Fruit fly (Drosophila melanogaster) whole organism, embryonic: ENCODE measurements around the gene upSET.

Experiments used
- Abd-B ChIP-seq: fragments of 200-800 bp; sonication (Bioruptor generic); optimal IDR thresholded peaks from 2 replicates; lab custom pipeline; 2018; ENCODE audit warnings: missing biosample characterization, mild to moderate bottlenecking, missing genetic modification characterization, moderate library complexity
- Atf6 ChIP-seq: fragments of 200-800 bp; sonication (Bioruptor generic); IDR thresholded peaks from 2 replicates; pipeline ENCODE4 v1.3.6; 2022; ENCODE audit warnings: missing biosample characterization, missing genetic modification characterization
- Bgb ChIP-seq: fragments of 200-800 bp; sonication (Bioruptor generic); IDR thresholded peaks from 2 replicates; pipeline ENCODE4 v1.3.6; 2022; ENCODE audit warnings: missing biosample characterization, missing genetic modification characterization; ENCODE audit not compliant: partially characterized antibody
- CG10274 ChIP-seq: fragments of 200-800 bp; sonication (Bioruptor generic); optimal IDR thresholded peaks from 3 replicates; lab custom pipeline; 2017; ENCODE audit warnings: missing biosample characterization, mild to moderate bottlenecking, missing genetic modification characterization
- CG10366 ChIP-seq: fragments of 200-800 bp; sonication (Bioruptor generic); IDR thresholded peaks from 2 replicates; pipeline ENCODE4 v1.3.6; 2022; ENCODE audit warnings: missing biosample characterization, missing genetic modification characterization
- CG10543 ChIP-seq: fragments of 200-800 bp; sonication (Bioruptor generic); optimal IDR thresholded peaks from 3 replicates; lab custom pipeline; 2017; ENCODE audit warnings: missing biosample characterization, mild to moderate bottlenecking, missing genetic modification characterization, moderate library complexity
- CG11696 ChIP-seq: fragments of 200-800 bp; sonication (Bioruptor generic); IDR thresholded peaks from 2 replicates; pipeline ENCODE4 v1.3.6; 2022; ENCODE audit warnings: missing biosample characterization, missing genetic modification characterization
- CG13424 ChIP-seq: fragments of 200-800 bp; sonication (Bioruptor generic); optimal IDR thresholded peaks from 2 replicates; lab custom pipeline; 2019; ENCODE audit warnings: missing biosample characterization, mild to moderate bottlenecking, missing genetic modification characterization, moderate library complexity
- CG14860 ChIP-seq: fragments of 200-800 bp; sonication (Bioruptor generic); IDR thresholded peaks from 3 replicates; pipeline ENCODE4 v1.3.6; 2022; ENCODE audit warnings: missing biosample characterization, missing genetic modification characterization; ENCODE audit not compliant: partially characterized antibody
- CG17359 ChIP-seq: fragments of 200-800 bp; sonication (Bioruptor generic); optimal IDR thresholded peaks from 3 replicates; lab custom pipeline; 2018; ENCODE audit warnings: missing biosample characterization, mild to moderate bottlenecking, missing genetic modification characterization, moderate library complexity
- CG18262 ChIP-seq: fragments of 200-800 bp; optimal IDR thresholded peaks from 3 replicates; lab custom pipeline; 2019; ENCODE audit warnings: missing biosample characterization, mild to moderate bottlenecking, missing genetic modification characterization, moderate library complexity
- CG2678 ChIP-seq: fragments of 200-800 bp; sonication (Bioruptor generic); optimal IDR thresholded peaks from 3 replicates; lab custom pipeline; 2019; ENCODE audit warnings: missing biosample characterization, mild to moderate bottlenecking, missing genetic modification characterization, moderate library complexity
- CG3281 ChIP-seq: fragments of 200-800 bp; sonication (Bioruptor generic); optimal IDR thresholded peaks from 3 replicates; lab custom pipeline; 2017; ENCODE audit warnings: missing biosample characterization, mild to moderate bottlenecking, missing genetic modification characterization
- CG34224 ChIP-seq: fragments of 200-800 bp; sonication (Bioruptor generic); IDR thresholded peaks from 3 replicates; pipeline ENCODE4 v1.3.6; 2022; ENCODE audit warnings: missing biosample characterization, missing genetic modification characterization; ENCODE audit not compliant: partially characterized antibody
- CG4854 ChIP-seq: fragments of 200-800 bp; sonication (Bioruptor generic); optimal IDR thresholded peaks from 2 replicates; lab custom pipeline; 2016; ENCODE audit warnings: missing biosample characterization, missing genetic modification characterization, inconsistent platforms
- CG5953 ChIP-seq: fragments of 200-800 bp; sonication (Bioruptor generic); IDR thresholded peaks from 2 replicates; pipeline ENCODE4 v1.3.6; 2022; ENCODE audit warnings: missing biosample characterization, missing genetic modification characterization
- CG6254 ChIP-seq: fragments of 200-800 bp; sonication (Bioruptor generic); optimal IDR thresholded peaks from 3 replicates; lab custom pipeline; 2017; ENCODE audit warnings: mild to moderate bottlenecking, missing biosample characterization, missing genetic modification reagents, missing genetic modification characterization
- CG9932 ChIP-seq: fragments of 200-800 bp; sonication (Bioruptor generic); IDR thresholded peaks from 2 replicates; pipeline ENCODE4 v1.3.6; 2022; ENCODE audit warnings: missing biosample characterization, missing genetic modification characterization
- Dll ChIP-seq: fragments of 200-800 bp; sonication (Bioruptor generic); IDR thresholded peaks from 4 replicates; pipeline ENCODE4 v1.3.6; 2022; ENCODE audit warnings: missing biosample characterization, missing genetic modification characterization; ENCODE audit not compliant: partially characterized antibody
- H15 ChIP-seq: fragments of 200-800 bp; sonication (Bioruptor generic); IDR thresholded peaks from 3 replicates; pipeline ENCODE4 v1.3.6; 2022; ENCODE audit warnings: missing biosample characterization, missing genetic modification characterization
- H2.0 ChIP-seq: fragments of 200-800 bp; sonication (Bioruptor generic); IDR thresholded peaks from 2 replicates; pipeline ENCODE4 v1.3.6; 2022; ENCODE audit warnings: missing biosample characterization, missing genetic modification characterization
- Hand ChIP-seq: fragments of 200-800 bp; sonication (Bioruptor generic); optimal IDR thresholded peaks from 2 replicates; lab custom pipeline; 2017; ENCODE audit warnings: mild to moderate bottlenecking, missing biosample characterization, missing genetic modification reagents, missing genetic modification characterization
- Hmr ChIP-seq: fragments of 200-800 bp; sonication (Bioruptor generic); optimal IDR thresholded peaks from 3 replicates; lab custom pipeline; 2017; ENCODE audit warnings: mild to moderate bottlenecking, missing biosample characterization, missing genetic modification reagents, missing genetic modification characterization
- Hsf ChIP-seq: fragments of 200-800 bp; sonication (Bioruptor generic); optimal IDR thresholded peaks from 3 replicates; lab custom pipeline; 2016; ENCODE audit warnings: missing biosample characterization, missing genetic modification characterization
- Max ChIP-seq: fragments of 200-800 bp; sonication (Bioruptor generic); optimal IDR thresholded peaks from 2 replicates; lab custom pipeline; 2016; ENCODE audit warnings: missing biosample characterization, mild to moderate bottlenecking, missing genetic modification characterization
- Oaz ChIP-seq: fragments of 200-800 bp; sonication (Bioruptor generic); IDR thresholded peaks from 2 replicates; pipeline ENCODE4 v1.3.6; 2022; ENCODE audit warnings: missing biosample characterization, missing genetic modification characterization
- Opbp ChIP-seq: fragments of 200-800 bp; sonication (Bioruptor generic); IDR thresholded peaks from 3 replicates; pipeline ENCODE4 v1.3.6; 2022; ENCODE audit warnings: missing biosample characterization, missing genetic modification characterization; ENCODE audit not compliant: partially characterized antibody
- PHDP ChIP-seq: fragments of 200-800 bp; sonication (Bioruptor generic); optimal IDR thresholded peaks from 3 replicates; lab custom pipeline; 2018; ENCODE audit warnings: missing biosample characterization, mild to moderate bottlenecking, missing genetic modification characterization, moderate library complexity
- Side ChIP-seq: fragments of 200-800 bp; sonication (Bioruptor generic); optimal IDR thresholded peaks from 2 replicates; lab custom pipeline; 2016; ENCODE audit warnings: missing biosample characterization, missing genetic modification characterization
- Trl ChIP-seq, 3 experiments: fragments of >200 bp in 2 of 3; fragments of 200-800 bp in 1 of 3; sonication (Bioruptor generic) in 1 of 3; optimal IDR thresholded peaks; 2 replicates in 1 of 3; 3 replicates in 2 of 3; lab custom pipeline; 2016 to 2017; ENCODE audit warnings: missing biosample characterization in 1 of 3, missing genetic modification characterization in 1 of 3
- abd-A ChIP-seq: fragments of 200-800 bp; sonication (Bioruptor generic); optimal IDR thresholded peaks from 3 replicates; lab custom pipeline; 2019; ENCODE audit warnings: missing biosample characterization, mild to moderate bottlenecking, missing genetic modification characterization, moderate library complexity
- amos ChIP-seq: fragments of 200-800 bp; sonication (Bioruptor generic); IDR thresholded peaks from 2 replicates; pipeline ENCODE4 v1.3.6; 2022; ENCODE audit warnings: missing biosample characterization, missing genetic modification characterization; ENCODE audit not compliant: partially characterized antibody
- ato ChIP-seq: fragments of 200-800 bp; sonication (Bioruptor generic); IDR thresholded peaks from 2 replicates; pipeline ENCODE4 v1.3.6; 2022; ENCODE audit warnings: missing biosample characterization, missing genetic modification characterization; ENCODE audit not compliant: partially characterized antibody
- chn ChIP-seq: fragments of 200-800 bp; sonication (Bioruptor generic); optimal IDR thresholded peaks from 2 replicates; lab custom pipeline; 2016; ENCODE audit warnings: missing biosample characterization, missing genetic modification characterization
- cwo ChIP-seq: fragments of 200-800 bp; sonication (Bioruptor generic); optimal IDR thresholded peaks from 3 replicates; lab custom pipeline; 2017; ENCODE audit warnings: missing biosample characterization, missing genetic modification characterization, mild to moderate bottlenecking, moderate library complexity, missing genetic modification reagents
- fd96Cb ChIP-seq: fragments of 200-800 bp; sonication (Bioruptor generic); optimal IDR thresholded peaks from 2 replicates; lab custom pipeline; 2018; ENCODE audit warnings: missing biosample characterization, mild to moderate bottlenecking, missing genetic modification characterization, moderate library complexity
- gro ChIP-seq: fragments of 200-800 bp; sonication (Bioruptor generic); optimal IDR thresholded peaks from 2 replicates; lab custom pipeline; 2016; ENCODE audit warnings: missing biosample characterization, missing genetic modification characterization
- hbn ChIP-seq: fragments of 200-800 bp; sonication (Bioruptor generic); IDR thresholded peaks from 2 replicates; pipeline ENCODE4 v1.3.6; 2022; ENCODE audit warnings: missing biosample characterization, missing genetic modification characterization; ENCODE audit not compliant: partially characterized antibody
- lab ChIP-seq: fragments of 200-800 bp; sonication (Bioruptor generic); optimal IDR thresholded peaks from 3 replicates; lab custom pipeline; 2017; ENCODE audit warnings: missing biosample characterization, missing genetic modification characterization, mild to moderate bottlenecking, moderate library complexity, missing genetic modification reagents
- nom ChIP-seq: fragments of 200-800 bp; sonication (Bioruptor generic); optimal IDR thresholded peaks from 2 replicates; lab custom pipeline; 2017; ENCODE audit warnings: missing biosample characterization, missing genetic modification characterization, mild to moderate bottlenecking, moderate library complexity, missing genetic modification reagents
- pan ChIP-seq, 4 experiments: fragments of >200 bp in 3 of 4; fragments of 200-800 bp in 1 of 4; sonication (Bioruptor generic) in 1 of 4; optimal IDR thresholded peaks in 3 of 4; IDR thresholded peaks in 1 of 4; 2 replicates each; pipeline versions ENCODE4 v1.3.6 to Lab custom; 2017 to 2022; ENCODE audit warnings: missing biosample characterization in 2 of 4, missing genetic modification characterization in 2 of 4, mixed read lengths in 1 of 4
- slbo ChIP-seq: fragments of 200-800 bp; sonication (Bioruptor generic); IDR thresholded peaks from 2 replicates; pipeline ENCODE4 v1.3.6; 2022; ENCODE audit warnings: missing biosample characterization, missing genetic modification characterization
- sob ChIP-seq: fragments of 200-800 bp; sonication (Bioruptor generic); IDR thresholded peaks from 2 replicates; pipeline ENCODE4 v1.3.6; 2022; ENCODE audit warnings: missing biosample characterization, missing genetic modification characterization
- unc-4 ChIP-seq: fragments of 200-800 bp; sonication (Bioruptor generic); IDR thresholded peaks from 2 replicates; pipeline ENCODE4 v1.3.6; 2022; ENCODE audit warnings: missing biosample characterization, missing genetic modification characterization; ENCODE audit not compliant: partially characterized antibody

Gene upSET

DNA sequence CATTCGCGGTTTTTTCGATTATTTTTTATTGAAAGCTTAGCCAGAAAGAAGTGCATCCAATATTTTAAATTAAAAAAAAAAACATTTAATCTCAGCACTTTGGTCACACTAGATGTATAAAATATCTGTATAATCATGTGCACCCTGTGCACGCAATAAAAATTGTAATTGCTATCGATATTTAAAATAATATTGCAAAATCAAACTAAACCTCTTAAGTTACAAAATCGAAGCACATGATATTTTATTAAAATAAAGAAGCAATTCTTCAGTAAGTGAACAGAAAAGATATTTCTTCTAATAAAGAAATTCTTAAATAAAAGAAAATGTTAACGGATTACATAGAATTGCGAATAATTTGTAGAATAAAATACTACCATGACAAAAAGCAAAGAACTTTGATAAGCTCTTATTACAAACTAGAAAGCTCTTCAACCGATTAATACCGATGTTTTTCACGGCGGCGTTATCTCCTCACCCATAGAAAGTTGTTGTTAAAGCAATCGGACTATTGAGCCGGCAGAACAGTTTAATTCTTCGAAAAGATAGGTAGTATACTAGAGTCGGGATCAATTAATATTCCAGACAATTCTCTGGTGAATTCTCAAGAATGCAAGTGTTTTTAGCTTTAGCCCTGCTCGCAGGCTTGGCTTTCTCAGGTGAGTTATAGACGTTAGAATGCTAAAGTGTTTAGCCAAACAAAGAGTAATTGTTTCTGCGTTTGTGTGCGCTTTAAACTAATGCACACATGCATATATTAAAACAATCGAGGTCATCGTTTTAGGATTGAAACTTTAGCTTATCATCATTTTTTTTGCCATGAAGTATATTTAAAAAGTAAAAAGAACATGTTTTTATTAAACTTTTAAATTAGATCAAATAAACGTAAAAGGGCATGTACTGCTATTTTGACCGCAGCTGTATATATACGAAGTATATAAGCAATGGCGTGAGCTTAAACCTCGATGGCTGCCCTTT lies 7.9 kb upstream of the upSET start, which contains the start of gene CtsK1 (continued):
- TF ChIP-seq CG5953 (GFP tag; lab: Robert Waterston, UW) (no peak), pan (optimal IDR thresholded peaks at IDR 0.05; lab: Kevin White, UChicago) (no peak), pan (GFP tag; optimal IDR thresholded peaks at IDR 0.05 in 1 of 2, IDR thresholded peaks at IDR 0.05 in 1 of 2) (peak in 1 of 2 experiments; percentile 74), Opbp (0 out of 3 replicates have a peak, but pooled peaks have one; percentile 33), CG10366 (GFP tag; lab: Robert Waterston, UW) (0 out of 2 replicates have a peak, but pooled peaks have one; percentile 25), Dll (GFP tag; lab: Robert Waterston, UW) (peak; percentile 90), Hmr (GFP tag; lab: Kevin White, UChicago) (peak; percentile 30), ato (GFP tag; lab: Robert Waterston, UW) (no peak), cwo (GFP tag; lab: Kevin White, UChicago) (no peak), CG10274 (GFP tag; lab: Kevin White, UChicago) (no peak), CG14860 (peak; percentile 40; the same call in 2 of the 3 replicates), CG6254 (GFP tag; lab: Kevin White, UChicago) (peak; percentile 99), fd96Cb (tag; lab: Kevin White, UChicago) (no peak), PHDP (peak; percentile 32), CG4854 (GFP tag; lab: Kevin White, UChicago) (no peak), Atf6 (0 out of 2 replicates have a peak, but pooled peaks have one; percentile 42), CG10543 (GFP tag; lab: Kevin White, UChicago) (no peak), CG3281 (GFP tag; lab: Kevin White, UChicago) (no peak), Hsf (GFP tag; lab: Kevin White, UChicago) (peak; percentile 14), abd-A (peak; percentile 8), Oaz (GFP tag; lab: Robert Waterston, UW) (no peak), H2.0 (no peak), Abd-B (GFP tag; lab: Kevin White, UChicago) (peak; percentile 48), CG13424 (peak; percentile 30), chn (GFP tag; lab: Kevin White, UChicago) (no peak), Hand (GFP tag; lab: Kevin White, UChicago) (no peak), amos (GFP tag; lab: Robert Waterston, UW) (peak; percentile 69), Max (GFP tag; lab: Kevin White, UChicago) (no peak), hbn (GFP tag; lab: Robert Waterston, UW) (peak; percentile 72), H15 (0 out of 3 replicates have a peak, but pooled peaks have one; percentile 18), Trl (optimal IDR thresholded peaks at IDR 0.05; lab: Kevin White, UChicago) (no peak), Trl (GFP tag; optimal IDR thresholded peaks at IDR 0.05; lab: Kevin White, UChicago) (no peak), sob (GFP tag; lab: Robert Waterston, UW) (0 out of 2 replicates have a peak, but pooled peaks have one; percentile 18), CG11696 (GFP tag; lab: Robert Waterston, UW) (peak; percentile 84), CG34224 (peak; percentile 67; the same call in 2 of the 3 replicates), lab (GFP tag; lab: Kevin White, UChicago) (no peak), CG2678 (tag; lab: Kevin White, UChicago) (peak; percentile 48), unc-4 (GFP tag; lab: Robert Waterston, UW) (peak; percentile 77), nom (GFP tag; lab: Kevin White, UChicago) (peak; percentile 54), Bgb (peak; percentile 72; the same call in 1 of the 2 replicates), gro (GFP tag; lab: Kevin White, UChicago) (no peak), CG18262 (tag; lab: Kevin White, UChicago) (peak; percentile 50), CG17359 (peak; percentile 66), CG9932 (GFP tag; lab: Robert Waterston, UW) (no peak), slbo (GFP tag; lab: Robert Waterston, UW) (peak; percentile 49), Side (GFP tag; lab: Kevin White, UChicago) (no peak)
